Fruit fly (Drosophila melanogaster) whole organism, adult: ENCODE measurements around the gene PMP34.

Experiments used
- CG11617 ChIP-seq: fragments of 200-800 bp; sonication (Bioruptor generic); optimal IDR thresholded peaks from 2 replicates; lab custom pipeline; 2017; ENCODE audit warnings: mild to moderate bottlenecking, missing biosample characterization, missing genetic modification reagents, missing genetic modification characterization
- CG12768 ChIP-seq: fragments of 200-800 bp; sonication (Bioruptor generic); optimal IDR thresholded peaks from 2 replicates; lab custom pipeline; 2017; ENCODE audit warnings: missing biosample characterization, missing genetic modification characterization, mild to moderate bottlenecking, moderate library complexity, missing genetic modification reagents
- CG14711 ChIP-seq: fragments of 200-800 bp; sonication (Bioruptor generic); optimal IDR thresholded peaks from 2 replicates; lab custom pipeline; 2018; ENCODE audit warnings: missing biosample characterization, mild to moderate bottlenecking, missing genetic modification characterization, moderate library complexity
- CG1620 ChIP-seq: fragments of 200-800 bp; sonication (Bioruptor generic); optimal IDR thresholded peaks from 2 replicates; lab custom pipeline; 2016; ENCODE audit warnings: missing biosample characterization, missing genetic modification characterization
- CG33017 ChIP-seq: fragments of 200-800 bp; sonication (Bioruptor generic); optimal IDR thresholded peaks from 2 replicates; lab custom pipeline; 2018; ENCODE audit warnings: missing biosample characterization, mild to moderate bottlenecking, missing genetic modification characterization, moderate library complexity
- CG7045 ChIP-seq: fragments of 200-800 bp; sonication (Bioruptor generic); optimal IDR thresholded peaks from 2 replicates; lab custom pipeline; 2017; ENCODE audit warnings: missing biosample characterization, mild to moderate bottlenecking, missing genetic modification characterization
- CG7101 ChIP-seq: fragments of 200-800 bp; sonication (Bioruptor generic); optimal IDR thresholded peaks from 2 replicates; lab custom pipeline; 2018; ENCODE audit warnings: missing biosample characterization, mild to moderate bottlenecking, missing genetic modification characterization, moderate library complexity
- Clk ChIP-seq: fragments of 200-800 bp; sonication (Bioruptor generic); optimal IDR thresholded peaks from 2 replicates; lab custom pipeline; 2017; ENCODE audit warnings: missing biosample characterization, missing genetic modification characterization
- Crg-1 ChIP-seq: fragments of 200-800 bp; sonication (Bioruptor generic); optimal IDR thresholded peaks from 2 replicates; lab custom pipeline; 2016; ENCODE audit warnings: missing biosample characterization, missing genetic modification characterization
- Hr96 ChIP-seq: fragments of 200-800 bp; sonication (Bioruptor generic); optimal IDR thresholded peaks from 2 replicates; lab custom pipeline; 2016; ENCODE audit warnings: missing biosample characterization, missing genetic modification characterization
- Mnt ChIP-seq: fragments of 200-800 bp; sonication (Bioruptor generic); optimal IDR thresholded peaks from 2 replicates; lab custom pipeline; 2016; ENCODE audit warnings: missing biosample characterization, mild to moderate bottlenecking, missing genetic modification characterization
- bab1 ChIP-seq: fragments of 200-800 bp; sonication (Bioruptor generic); optimal IDR thresholded peaks from 3 replicates; lab custom pipeline; 2019; ENCODE audit warnings: missing biosample characterization, mild to moderate bottlenecking, missing genetic modification characterization, moderate library complexity
- cic ChIP-seq: fragments of 200-800 bp; sonication (Bioruptor generic); optimal IDR thresholded peaks from 2 replicates; lab custom pipeline; 2017; ENCODE audit warnings: missing biosample characterization, mild to moderate bottlenecking, missing genetic modification characterization, moderate library complexity
- cnc ChIP-seq, 2 experiments: fragments of >200 bp; optimal IDR thresholded peaks; 2 replicates each; lab custom pipeline; 2017
- kay ChIP-seq: fragments of 200-800 bp; sonication (Bioruptor generic); peaks from one replicate; lab custom pipeline; 2016; ENCODE audit warnings: missing biosample characterization, missing genetic modification characterization, borderline replicate concordance
- ovo ChIP-seq: fragments of 200-800 bp; sonication (Bioruptor generic); optimal IDR thresholded peaks from 2 replicates; lab custom pipeline; 2016; ENCODE audit warnings: missing biosample characterization, missing genetic modification characterization
- pad ChIP-seq: fragments of 200-800 bp; sonication (Bioruptor generic); optimal IDR thresholded peaks from 3 replicates; lab custom pipeline; 2017; ENCODE audit warnings: missing biosample characterization, missing genetic modification characterization, mild to moderate bottlenecking, moderate library complexity, missing genetic modification reagents
- tj ChIP-seq: fragments of 200-800 bp; sonication (Bioruptor generic); optimal IDR thresholded peaks from 3 replicates; lab custom pipeline; 2017; ENCODE audit warnings: missing biosample characterization, mild to moderate bottlenecking, missing genetic modification characterization, moderate library complexity
- toe ChIP-seq: fragments of 200-800 bp; sonication (Bioruptor generic); optimal IDR thresholded peaks from 2 replicates; lab custom pipeline; 2016; ENCODE audit warnings: missing biosample characterization, missing genetic modification characterization

PMP34 gene

DNA sequence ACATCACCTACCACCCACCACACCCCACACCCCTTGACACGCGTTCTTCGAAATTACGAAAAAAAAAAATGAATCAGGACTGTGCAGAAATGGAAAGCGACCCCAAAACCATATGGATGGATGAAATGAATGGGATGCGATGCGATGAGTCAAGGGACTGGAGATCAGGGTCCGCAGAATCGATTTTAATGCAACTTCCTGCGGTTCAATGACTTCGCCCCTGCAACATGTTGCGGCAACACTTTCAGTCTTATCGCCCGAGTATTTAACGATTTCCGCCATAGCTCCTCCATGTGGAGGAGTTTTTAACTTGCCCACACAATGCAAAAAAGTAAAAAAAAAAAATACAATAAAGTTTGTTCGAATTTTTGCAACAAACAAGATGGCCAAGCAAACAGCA, 34.1 kb downstream of the PMP34 start:
- TF ChIP-seq cnc (optimal IDR thresholded peaks at IDR 0.05; lab: Kevin White, UChicago) (no peak), CG7101 (tag; lab: Kevin White, UChicago) (no peak), Hr96 (no peak), cic (GFP tag; lab: Kevin White, UChicago) (no peak), kay (GFP tag; lab: Kevin White, UChicago) (no peak)

DNA sequence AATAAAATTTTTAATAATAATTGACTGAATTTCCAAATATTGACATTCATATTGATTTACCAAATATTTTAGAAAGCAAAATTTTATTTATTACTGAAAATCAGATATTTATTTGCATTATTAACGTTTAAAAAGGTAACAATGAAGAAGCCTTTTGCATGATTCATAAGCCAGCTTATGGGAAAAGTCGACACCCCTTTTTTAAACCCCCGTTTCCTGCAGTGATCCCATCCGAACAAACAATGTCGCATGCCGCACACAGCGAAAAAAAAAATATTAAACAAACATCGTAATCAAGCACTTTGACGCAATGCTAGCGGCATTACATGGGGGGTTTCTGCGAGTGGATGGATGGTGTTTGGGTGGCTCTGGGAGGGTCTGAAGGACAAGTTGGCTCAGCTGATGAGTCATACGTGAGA, 35.1 kb downstream of the PMP34 start:
- TF ChIP-seq CG1620 (no peak), ovo (peak; percentile 38)

DNA sequence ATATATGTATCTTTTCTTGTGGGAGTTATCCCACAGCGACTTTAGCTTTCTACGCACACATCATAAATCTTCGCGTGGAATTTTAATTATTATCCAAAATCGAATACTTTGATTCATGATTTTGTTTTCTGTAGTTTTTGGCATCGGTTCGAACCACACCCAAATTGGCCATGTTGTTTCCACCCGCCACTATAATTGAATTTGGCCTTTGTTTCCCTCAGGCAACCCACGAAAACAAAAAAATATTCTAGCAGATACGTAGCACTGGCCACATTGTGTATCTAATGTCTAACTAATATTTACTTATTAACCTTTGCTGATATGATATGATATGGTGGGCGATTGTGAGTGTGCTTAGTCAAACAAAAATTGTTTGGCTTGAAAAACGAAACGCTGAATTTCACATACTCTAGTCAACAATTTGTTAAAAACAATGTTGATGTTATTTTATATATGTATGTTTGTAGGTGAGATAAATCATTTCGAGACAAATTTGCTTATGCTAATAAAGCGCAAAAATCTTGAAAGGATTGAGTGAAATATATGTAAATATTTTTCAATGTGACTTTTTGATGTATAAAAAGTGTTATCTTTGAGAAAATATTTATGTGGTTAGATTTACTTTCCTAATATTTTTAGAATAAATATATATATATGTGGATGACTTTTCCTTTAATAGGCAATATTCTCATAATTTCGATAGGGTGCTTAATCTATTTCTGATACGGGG, 36.5 kb downstream of the PMP34 start:
- TF ChIP-seq Hr96 = no peak
- TF ChIP-seq CG11617 (GFP tag; lab: Kevin White, UChicago) = peak; percentile 10
- TF ChIP-seq CG14711 = no peak
- peak; percentile 77 for TF ChIP-seq kay (GFP tag; lab: Kevin White, UChicago)

DNA sequence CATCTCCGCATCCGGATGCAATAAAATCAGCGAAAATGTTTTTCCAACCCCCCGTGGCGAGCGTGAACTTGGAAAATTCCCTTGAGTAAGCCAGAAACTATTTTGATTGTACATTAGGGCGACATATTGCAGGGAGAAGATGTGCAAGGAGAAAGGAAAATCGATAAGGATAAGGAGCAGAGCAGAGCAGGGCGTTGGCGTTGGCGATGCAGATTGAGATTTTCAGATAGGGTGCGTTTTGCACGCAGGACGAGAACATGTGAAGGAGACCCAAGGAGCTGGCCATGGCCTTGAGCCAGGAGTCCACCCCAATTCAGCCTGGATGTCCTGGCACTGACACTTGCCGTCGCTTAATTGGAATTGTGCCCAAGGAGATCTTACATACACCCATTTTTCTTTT, 38.4 kb downstream of the PMP34 start:
- TF ChIP-seq cic (GFP tag; lab: Kevin White, UChicago) = no peak
- no peak for TF ChIP-seq CG7101 (tag; lab: Kevin White, UChicago)
- TF ChIP-seq CG7045 (GFP tag; lab: Kevin White, UChicago) = no peak
- no peak for TF ChIP-seq CG12768 (GFP tag; lab: Kevin White, UChicago)
- TF ChIP-seq CG33017 (tag; lab: Kevin White, UChicago) = no peak
- TF ChIP-seq CG11617 (GFP tag; lab: Kevin White, UChicago) = no peak
- TF ChIP-seq pad (GFP tag; lab: Kevin White, UChicago) = no peak
- no peak for TF ChIP-seq CG1620

- TF ChIP-seq cic (GFP tag; lab: Kevin White, UChicago) = peak; percentile 14
- no peak for TF ChIP-seq kay (GFP tag; lab: Kevin White, UChicago)
- peak; percentile 5 for TF ChIP-seq CG7101 (tag; lab: Kevin White, UChicago)
- peak; percentile 14 for TF ChIP-seq ovo
Observed at dm6 chr3L:4357705-4358131, 39.2 kb downstream of the PMP34 start.

DNA sequence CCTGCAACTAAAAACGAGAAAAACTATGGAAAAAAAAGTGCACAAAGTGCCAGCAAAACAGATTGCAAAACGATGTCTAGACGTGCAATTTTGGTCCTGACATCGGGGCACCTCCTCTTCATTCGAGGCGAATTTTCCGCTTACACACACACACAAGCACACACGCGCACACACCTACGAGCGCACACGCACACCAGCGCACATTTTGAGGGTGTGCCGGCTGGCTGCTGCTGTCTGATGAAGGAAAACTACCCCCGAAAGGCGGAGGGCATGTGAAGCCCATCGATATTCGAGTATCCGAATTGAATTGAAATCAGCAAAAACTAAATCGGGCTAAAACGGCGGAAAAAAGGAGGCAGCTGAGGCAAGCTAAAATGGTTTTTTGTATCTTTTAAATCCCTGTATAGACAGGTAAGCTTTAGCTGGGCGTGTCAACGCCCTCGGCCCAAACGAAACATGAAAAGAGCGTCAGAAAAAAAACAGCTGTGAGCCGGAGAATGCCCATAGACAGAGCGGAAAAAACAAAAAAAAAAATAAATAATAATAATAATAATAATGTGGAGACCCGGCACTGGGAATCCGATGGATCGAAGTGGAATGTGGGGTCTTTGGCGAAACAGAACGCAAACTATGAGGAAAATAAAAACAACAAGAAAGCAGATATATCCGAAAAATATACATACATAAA, 41.3 kb downstream of the PMP34 start:
- TF ChIP-seq tj (peak; percentile 74), cic (GFP tag; lab: Kevin White, UChicago) (no peak)

DNA sequence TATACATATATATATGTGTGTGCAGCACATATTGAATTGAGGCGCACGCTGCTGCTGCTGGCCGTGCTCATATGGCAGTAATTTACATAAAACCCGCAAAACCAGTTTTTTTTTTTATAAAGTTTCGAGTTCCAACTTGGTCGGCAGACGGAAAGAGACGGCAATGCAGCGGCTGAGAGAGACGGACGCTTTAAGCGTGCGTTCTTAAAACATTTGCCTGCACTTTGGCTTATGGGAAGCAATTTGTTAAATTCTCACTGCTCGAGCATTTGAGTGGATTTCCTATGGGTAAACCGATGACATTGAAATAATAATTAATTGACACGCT, 41.8 kb downstream of the PMP34 start:
- no peak for TF ChIP-seq bab1 (GFP tag; lab: Kevin White, UChicago)
- peak; percentile 48 for TF ChIP-seq tj
- TF ChIP-seq CG14711 = no peak

DNA sequence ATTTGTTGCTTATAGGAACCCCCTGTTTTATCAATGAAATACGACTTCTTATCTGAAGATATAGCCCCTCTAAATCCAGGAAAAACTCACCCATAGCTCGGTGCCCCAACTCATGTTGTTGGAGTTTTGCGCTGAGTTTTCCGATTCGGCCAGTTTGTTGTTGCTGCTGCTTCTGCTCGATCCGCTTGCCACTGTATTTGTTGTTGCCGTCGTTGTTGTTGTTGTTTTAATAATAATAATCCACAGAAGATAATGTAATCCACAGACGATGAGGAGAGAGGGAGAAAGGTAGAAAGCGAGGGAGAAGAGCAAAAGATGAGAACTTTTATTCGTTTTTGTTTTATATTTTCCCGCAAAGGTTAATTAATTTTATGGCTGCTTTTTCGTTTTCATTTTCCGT, 44.4 kb downstream of the PMP34 start:
- TF ChIP-seq CG7045 (GFP tag; lab: Kevin White, UChicago) (no peak), Mnt (GFP tag; lab: Kevin White, UChicago) (no peak), CG14711 (no peak), CG1620 (no peak), Clk (GFP tag; lab: Kevin White, UChicago) (no peak), Crg-1 (GFP tag; lab: Kevin White, UChicago) (no peak), pad (GFP tag; lab: Kevin White, UChicago) (no peak), Hr96 (no peak), CG33017 (tag; lab: Kevin White, UChicago) (no peak), cnc (optimal IDR thresholded peaks at IDR 0.05; lab: Kevin White, UChicago) (no peak), CG7101 (tag; lab: Kevin White, UChicago) (no peak), cic (GFP tag; lab: Kevin White, UChicago) (no peak), CG12768 (GFP tag; lab: Kevin White, UChicago) (no peak), tj (no peak), kay (GFP tag; lab: Kevin White, UChicago) (no peak), bab1 (GFP tag; lab: Kevin White, UChicago) (no peak), CG11617 (GFP tag; lab: Kevin White, UChicago) (no peak), toe (no peak)
